Fruit fly (Drosophila melanogaster): ENCODE data around the gene Calx.
A peak's percentile ranks its signal among the peaks of the same experiment; 100 is the strongest.

- TF ChIP-seq CG13775 (GFP tag; optimal IDR thresholded peaks at IDR 0.05) = no peak
- no peak for TF ChIP-seq CG15011 (GFP tag; optimal IDR thresholded peaks at IDR 0.05)
- no peak for TF ChIP-seq fd102C (GFP tag; optimal IDR thresholded peaks at IDR 0.05)
- TF ChIP-seq grau (tag; optimal IDR thresholded peaks at IDR 0.05) = no peak
- TF ChIP-seq CG11695 (GFP tag; IDR thresholded peaks at IDR 0.05) = 0 out of 3 replicates have a peak, but pooled peaks have one; percentile 16
- TF ChIP-seq CG43689 (GFP tag; IDR thresholded peaks at IDR 0.05) = no peak
- TF ChIP-seq CG13123 (GFP tag; optimal IDR thresholded peaks at IDR 0.05) = no peak
- TF ChIP-seq CG4282 (GFP tag; optimal IDR thresholded peaks at IDR 0.05) = no peak
- TF ChIP-seq NC2α (GFP tag; optimal IDR thresholded peaks at IDR 0.05) = no peak
These were observed 37.7 kb downstream of the Calx start, which contains the start of gene CG5697 for dm6 chr3R:21015636-21016035.
